Worm (Caenorhabditis elegans): ENCODE data around the gene cutl-15.

DNA sequence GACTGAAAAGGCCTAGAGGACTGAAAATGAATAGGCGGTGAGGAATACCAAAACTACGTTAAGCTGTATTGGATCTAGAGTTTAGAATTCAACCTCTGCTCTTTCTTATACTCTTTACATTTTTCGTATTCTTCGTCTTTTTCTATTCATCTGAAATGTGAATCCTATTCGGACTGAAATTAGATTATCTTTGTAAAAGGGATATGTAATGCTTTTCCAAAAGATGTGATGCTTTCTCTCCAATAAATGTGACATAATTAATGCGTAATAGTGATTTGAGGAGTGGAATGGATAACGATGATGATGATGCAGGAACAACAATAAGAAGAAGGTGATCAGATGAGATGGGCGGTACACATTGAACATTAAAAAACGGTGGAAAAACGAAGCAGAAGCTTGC lies 1.2 kb upstream of the cutl-15 start:
- TF ChIP-seq nhr-42 (GFP tag; IDR thresholded peaks at IDR 0.05): no peak
- TF ChIP-seq mdl-1 (tag; optimal IDR thresholded peaks at IDR 0.05): no peak
- TF ChIP-seq nhr-77 (tag; optimal IDR thresholded peaks at IDR 0.05): no peak
- TF ChIP-seq R02D3.7 (tag; optimal IDR thresholded peaks at IDR 0.05): no peak
- TF ChIP-seq lin-38 (GFP tag; IDR thresholded peaks at IDR 0.05): no peak
- TF ChIP-seq nhr-6 (tag; optimal IDR thresholded peaks at IDR 0.05): no peak
- TF ChIP-seq skn-1 (tag; optimal IDR thresholded peaks at IDR 0.05): no peak
- no peak for TF ChIP-seq unc-62 (GFP tag; optimal IDR thresholded peaks at IDR 0.05 in 1 of 2)
- TF ChIP-seq unc-62 (tag; optimal IDR thresholded peaks at IDR 0.05): no peak
- no peak for TF ChIP-seq lin-39 (tag; optimal IDR thresholded peaks at IDR 0.05)
- TF ChIP-seq jun-1 (tag; optimal IDR thresholded peaks at IDR 0.05): no peak
- no peak for TF ChIP-seq Y105C5A.15 (GFP tag; IDR thresholded peaks at IDR 0.05)
- no peak for TF ChIP-seq snpc-4 (tag; optimal IDR thresholded peaks at IDR 0.05)

All from whole organism, L4 larva.